Fruit fly (Drosophila melanogaster) whole organism, embryonic: ENCODE measurements around the gene CSN1b.

Source experiments
- Bdp1 ChIP-seq: fragments of 200-800 bp; sonication (Bioruptor generic); optimal IDR thresholded peaks from 3 replicates; lab custom pipeline; 2016; ENCODE audit warnings: missing biosample characterization, missing genetic modification characterization
- CG1024 ChIP-seq: fragments of 200-800 bp; sonication (Bioruptor generic); IDR thresholded peaks from 2 replicates; pipeline ENCODE4 v1.3.6; 2022; ENCODE audit warnings: missing biosample characterization, missing genetic modification characterization
- CG10267 ChIP-seq: fragments of 200-800 bp; sonication (Bioruptor generic); optimal IDR thresholded peaks from 2 replicates; lab custom pipeline; 2018; ENCODE audit warnings: missing biosample characterization, mild to moderate bottlenecking, missing genetic modification characterization, moderate library complexity
- CG10654 ChIP-seq: fragments of 200-800 bp; sonication (Bioruptor generic); optimal IDR thresholded peaks from 2 replicates; lab custom pipeline; 2016; ENCODE audit warnings: missing biosample characterization, missing genetic modification characterization
- CG11085 ChIP-seq: fragments of 200-800 bp; sonication (Bioruptor generic); IDR thresholded peaks from 2 replicates; pipeline ENCODE4 v1.3.6; 2022; ENCODE audit warnings: missing biosample characterization, missing genetic modification characterization
- CG12299 ChIP-seq: fragments of 200-800 bp; sonication (Bioruptor generic); optimal IDR thresholded peaks from 2 replicates; lab custom pipeline; 2018; ENCODE audit warnings: missing biosample characterization, mild to moderate bottlenecking, missing genetic modification characterization
- CG13123 ChIP-seq: fragments of 200-800 bp; sonication (Bioruptor generic); optimal IDR thresholded peaks from 2 replicates; lab custom pipeline; 2016; ENCODE audit warnings: missing biosample characterization, missing genetic modification characterization
- CG13296 ChIP-seq: fragments of 200-800 bp; sonication (Bioruptor generic); optimal IDR thresholded peaks from 3 replicates; lab custom pipeline; 2018; ENCODE audit warnings: missing biosample characterization, mild to moderate bottlenecking, missing genetic modification characterization
- CG14050 ChIP-seq: fragments of 200-800 bp; sonication (Bioruptor generic); IDR thresholded peaks from 3 replicates; pipeline ENCODE4 v1.3.6; 2022; ENCODE audit warnings: missing biosample characterization, missing genetic modification characterization
- CG1647 ChIP-seq: fragments of 200-800 bp; sonication (Bioruptor generic); optimal IDR thresholded peaks from 3 replicates; lab custom pipeline; 2016; ENCODE audit warnings: missing biosample characterization, missing genetic modification characterization
- CG16815 ChIP-seq: fragments of 200-800 bp; sonication (Bioruptor generic); optimal IDR thresholded peaks from 3 replicates; lab custom pipeline; 2017; ENCODE audit warnings: missing biosample characterization, mild to moderate bottlenecking, missing genetic modification characterization
- CG2120 ChIP-seq: fragments of 200-800 bp; sonication (Bioruptor generic); optimal IDR thresholded peaks from 3 replicates; lab custom pipeline; 2016; ENCODE audit warnings: missing biosample characterization, missing genetic modification characterization
- CG2678 ChIP-seq: fragments of 200-800 bp; sonication (Bioruptor generic); optimal IDR thresholded peaks from 3 replicates; lab custom pipeline; 2019; ENCODE audit warnings: missing biosample characterization, mild to moderate bottlenecking, missing genetic modification characterization, moderate library complexity
- CG30403 ChIP-seq: fragments of 200-800 bp; sonication (Bioruptor generic); optimal IDR thresholded peaks from 3 replicates; lab custom pipeline; 2016; ENCODE audit warnings: missing biosample characterization, missing genetic modification characterization
- CG32767 ChIP-seq: fragments of 200-800 bp; sonication (Bioruptor generic); IDR thresholded peaks from 2 replicates; pipeline ENCODE4 v1.3.6; 2022; ENCODE audit warnings: missing biosample characterization, missing genetic modification characterization
- CG3407 ChIP-seq: fragments of 200-800 bp; sonication (Bioruptor generic); optimal IDR thresholded peaks from 2 replicates; lab custom pipeline; 2018; ENCODE audit warnings: missing biosample characterization, mild to moderate bottlenecking, missing genetic modification characterization
- CG7839 ChIP-seq: fragments of 200-800 bp; sonication (Bioruptor generic); optimal IDR thresholded peaks from 3 replicates; lab custom pipeline; 2018; ENCODE audit warnings: missing biosample characterization, mild to moderate bottlenecking, missing genetic modification characterization, moderate library complexity
- CG8089 ChIP-seq: fragments of 200-800 bp; sonication (Bioruptor generic); optimal IDR thresholded peaks from 3 replicates; lab custom pipeline; 2016; ENCODE audit warnings: missing biosample characterization, missing genetic modification characterization
- CG8290 ChIP-seq, 3 experiments: fragments of 200-800 bp; sonication (Bioruptor generic); optimal IDR thresholded peaks; 2 replicates each; lab custom pipeline; 2016 to 2019; ENCODE audit warnings: missing biosample characterization in 3 of 3, missing genetic modification characterization in 3 of 3, mild to moderate bottlenecking in 2 of 3, moderate library complexity in 1 of 3
- CG8478 ChIP-seq: fragments of >200 bp; optimal IDR thresholded peaks from 2 replicates; lab custom pipeline; 2018
- CkIIα-i1 ChIP-seq: fragments of 200-800 bp; sonication (Bioruptor generic); IDR thresholded peaks from 2 replicates; pipeline ENCODE4 v1.3.6; 2022; ENCODE audit warnings: missing biosample characterization, missing genetic modification characterization
- Doc3 ChIP-seq: fragments of 200-800 bp; sonication (Bioruptor generic); IDR thresholded peaks from 3 replicates; pipeline ENCODE4 v1.3.6; 2022; ENCODE audit warnings: missing biosample characterization, missing genetic modification characterization; ENCODE audit not compliant: partially characterized antibody
- Ets65A ChIP-seq: fragments of 200-800 bp; sonication (Bioruptor generic); peaks from one replicate; lab custom pipeline; 2016; ENCODE audit warnings: missing biosample characterization, missing genetic modification characterization
- Lim3 ChIP-seq: fragments of 200-800 bp; sonication (Bioruptor generic); IDR thresholded peaks from 2 replicates; pipeline ENCODE4 v1.3.6; 2022; ENCODE audit warnings: missing biosample characterization, missing genetic modification characterization
- Oli ChIP-seq: fragments of 200-800 bp; sonication (Bioruptor generic); optimal IDR thresholded peaks from 2 replicates; lab custom pipeline; 2018; ENCODE audit warnings: missing biosample characterization, mild to moderate bottlenecking, missing genetic modification characterization, moderate library complexity
- Sin3A ChIP-seq: fragments of >200 bp; optimal IDR thresholded peaks from 2 replicates; lab custom pipeline; 2018
- Sox102F ChIP-seq: fragments of 200-800 bp; sonication (Bioruptor generic); optimal IDR thresholded peaks from 2 replicates; lab custom pipeline; 2018; ENCODE audit warnings: missing biosample characterization, mild to moderate bottlenecking, missing genetic modification characterization, moderate library complexity
- abd-A ChIP-seq: fragments of 200-800 bp; sonication (Bioruptor generic); optimal IDR thresholded peaks from 3 replicates; lab custom pipeline; 2019; ENCODE audit warnings: missing biosample characterization, mild to moderate bottlenecking, missing genetic modification characterization, moderate library complexity
- aop ChIP-seq: fragments of 200-800 bp; sonication (Bioruptor generic); IDR thresholded peaks from 2 replicates; pipeline ENCODE4 v1.3.6; 2022; ENCODE audit warnings: missing biosample characterization, missing genetic modification characterization
- bowl ChIP-seq: fragments of 200-800 bp; sonication (Bioruptor generic); IDR thresholded peaks from 2 replicates; pipeline ENCODE4 v1.3.6; 2022; ENCODE audit warnings: missing biosample characterization, missing genetic modification characterization
- chif ChIP-seq, 2 experiments: fragments of 200-800 bp; sonication (Bioruptor generic); optimal IDR thresholded peaks; 3 replicates each; lab custom pipeline; 2016; ENCODE audit warnings: missing biosample characterization in 2 of 2, missing genetic modification characterization in 2 of 2
- dmrt11E ChIP-seq: fragments of 200-800 bp; sonication (Bioruptor generic); optimal IDR thresholded peaks from 3 replicates; lab custom pipeline; 2018; ENCODE audit warnings: missing biosample characterization, mild to moderate bottlenecking, missing genetic modification characterization, moderate library complexity
- dpn ChIP-seq, 2 experiments: fragments of 200-800 bp; sonication (Bioruptor generic); optimal IDR thresholded peaks; 3 replicates each; lab custom pipeline; 2016; ENCODE audit warnings: missing biosample characterization in 2 of 2, missing genetic modification characterization in 2 of 2
- fd3F ChIP-seq: fragments of 200-800 bp; sonication (Bioruptor generic); optimal IDR thresholded peaks from 2 replicates; lab custom pipeline; 2018; ENCODE audit warnings: missing biosample characterization, mild to moderate bottlenecking, missing genetic modification characterization, moderate library complexity
- jigr1 ChIP-seq: fragments of 200-800 bp; sonication (Bioruptor generic); IDR thresholded peaks from 3 replicates; pipeline ENCODE4 v1.3.6; 2022; ENCODE audit warnings: missing biosample characterization, missing genetic modification characterization
- jumu ChIP-seq: fragments of 200-800 bp; sonication (Bioruptor generic); optimal IDR thresholded peaks from 3 replicates; lab custom pipeline; 2016; ENCODE audit warnings: missing biosample characterization, missing genetic modification characterization
- mirr ChIP-seq: fragments of 200-800 bp; sonication (Bioruptor generic); optimal IDR thresholded peaks from 3 replicates; lab custom pipeline; 2018; ENCODE audit warnings: missing biosample characterization, mild to moderate bottlenecking, missing genetic modification characterization
- nau ChIP-seq: fragments of 200-800 bp; sonication (Bioruptor generic); optimal IDR thresholded peaks from 3 replicates; lab custom pipeline; 2017; ENCODE audit warnings: missing biosample characterization, mild to moderate bottlenecking, missing genetic modification characterization, missing genetic modification reagents
- oc ChIP-seq: fragments of 200-800 bp; sonication (Bioruptor generic); optimal IDR thresholded peaks from 2 replicates; lab custom pipeline; 2018; ENCODE audit warnings: missing biosample characterization, mild to moderate bottlenecking, missing genetic modification characterization, moderate library complexity
- pzg ChIP-seq: fragments of 200-800 bp; sonication (Bioruptor generic); optimal IDR thresholded peaks from 3 replicates; lab custom pipeline; 2018; ENCODE audit warnings: missing biosample characterization, mild to moderate bottlenecking, missing genetic modification characterization, moderate library complexity
- salm ChIP-seq: fragments of 200-800 bp; sonication (Bioruptor generic); optimal IDR thresholded peaks from 2 replicates; lab custom pipeline; 2018; ENCODE audit warnings: missing biosample characterization, mild to moderate bottlenecking, missing genetic modification characterization
- shn ChIP-seq: fragments of 200-800 bp; sonication (Bioruptor generic); optimal IDR thresholded peaks from 3 replicates; lab custom pipeline; 2016; ENCODE audit warnings: missing biosample characterization, missing genetic modification characterization
- slbo ChIP-seq: fragments of 200-800 bp; sonication (Bioruptor generic); IDR thresholded peaks from 2 replicates; pipeline ENCODE4 v1.3.6; 2022; ENCODE audit warnings: missing biosample characterization, missing genetic modification characterization
- sob ChIP-seq: fragments of 200-800 bp; sonication (Bioruptor generic); IDR thresholded peaks from 2 replicates; pipeline ENCODE4 v1.3.6; 2022; ENCODE audit warnings: missing biosample characterization, missing genetic modification characterization
- stc ChIP-seq: fragments of 200-800 bp; sonication (Bioruptor generic); IDR thresholded peaks from 2 replicates; pipeline ENCODE4 v1.3.6; 2022; ENCODE audit warnings: missing biosample characterization, missing genetic modification characterization
- stwl ChIP-seq: fragments of 200-800 bp; sonication (Bioruptor generic); optimal IDR thresholded peaks from 3 replicates; lab custom pipeline; 2018; ENCODE audit warnings: missing biosample characterization, mild to moderate bottlenecking, missing genetic modification characterization, moderate library complexity
- sug ChIP-seq: fragments of 200-800 bp; optimal IDR thresholded peaks from 2 replicates; lab custom pipeline; 2019; ENCODE audit warnings: missing biosample characterization, mild to moderate bottlenecking, missing genetic modification characterization, moderate library complexity
- unc-4 ChIP-seq: fragments of 200-800 bp; sonication (Bioruptor generic); IDR thresholded peaks from 2 replicates; pipeline ENCODE4 v1.3.6; 2022; ENCODE audit warnings: missing biosample characterization, missing genetic modification characterization; ENCODE audit not compliant: partially characterized antibody
- zf30C ChIP-seq: fragments of 200-800 bp; sonication (Bioruptor generic); optimal IDR thresholded peaks from 3 replicates; lab custom pipeline; 2018; ENCODE audit warnings: missing biosample characterization, mild to moderate bottlenecking, missing genetic modification characterization

Gene CSN1b

DNA sequence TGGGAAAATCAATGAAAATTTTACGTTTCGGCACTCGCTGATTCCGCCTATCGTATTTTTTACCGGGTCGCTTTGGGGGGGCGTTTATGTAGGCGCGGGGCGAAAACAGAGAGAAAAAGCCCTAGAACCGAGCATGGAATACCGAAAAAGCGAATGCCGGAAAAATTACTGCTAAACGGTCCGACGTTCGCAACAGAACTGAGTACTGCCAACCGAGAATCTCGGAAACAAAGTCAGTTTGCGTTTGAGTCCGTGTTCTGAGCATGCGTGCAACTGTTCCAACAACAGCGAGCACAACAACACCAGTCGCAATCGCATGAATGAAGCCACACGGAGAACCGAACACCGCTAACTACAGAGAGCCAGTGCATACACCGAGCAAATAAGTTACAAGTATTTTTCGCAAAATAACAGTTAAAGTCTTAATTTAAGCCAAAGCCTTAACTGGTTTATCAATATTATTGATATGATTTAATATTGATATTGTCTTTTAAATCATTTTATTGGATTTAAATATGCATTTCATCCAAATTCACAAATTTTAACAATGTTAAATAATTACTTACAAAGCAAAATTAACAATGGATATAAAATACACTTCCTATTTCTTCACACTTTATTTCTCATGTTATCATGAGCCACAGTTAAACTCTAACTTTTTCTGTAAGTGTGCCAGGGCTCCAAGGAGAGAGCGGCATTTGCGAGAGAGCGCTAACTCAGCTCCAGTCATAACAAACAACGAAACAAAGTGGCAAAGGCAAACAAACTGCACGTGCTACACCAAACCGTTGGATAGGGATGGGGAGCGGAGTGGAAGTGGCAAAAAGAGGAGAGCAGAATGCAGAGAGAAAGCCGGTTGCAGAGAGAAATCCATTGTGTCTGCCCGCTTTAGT lies 14.2 kb downstream of the CSN1b start, which contains the start of gene CG3961 (continued):
- TF ChIP-seq Doc3 (GFP tag; lab: Robert Waterston, UW): no peak
- peak; percentile 95 for TF ChIP-seq nau
- peak; percentile 97 for TF ChIP-seq CG8290 (GFP tag; optimal IDR thresholded peaks at IDR 0.05; lab: Kevin White, UChicago)
- peak; percentile 70 to 86 for TF ChIP-seq CG8290 (tag; optimal IDR thresholded peaks at IDR 0.05; lab: Kevin White, UChicago)
- peak; percentile 52; the same call in 1 of the 2 replicates for TF ChIP-seq bowl (GFP tag; lab: Robert Waterston, UW)
- peak; percentile 75 for TF ChIP-seq jumu (GFP tag; lab: Kevin White, UChicago)
- TF ChIP-seq fd3F: peak; percentile 93
- TF ChIP-seq aop (GFP tag; lab: Robert Waterston, UW): no peak
- peak; percentile 99 for TF ChIP-seq CG2678 (tag; lab: Kevin White, UChicago)
- TF ChIP-seq Oli: peak; percentile 98
- peak; percentile 88 to 97 for TF ChIP-seq dpn (GFP tag; optimal IDR thresholded peaks at IDR 0.05; lab: Kevin White, UChicago)
- TF ChIP-seq CG14050 (GFP tag; lab: Robert Waterston, UW): peak; percentile 83
- TF ChIP-seq oc: peak; percentile 93
- TF ChIP-seq CG32767 (GFP tag; lab: Robert Waterston, UW): peak; percentile 94
- TF ChIP-seq Bdp1 (GFP tag; lab: Kevin White, UChicago): peak; percentile 80
- TF ChIP-seq CG3407 (GFP tag; lab: Kevin White, UChicago): peak; percentile 97
- TF ChIP-seq abd-A: peak; percentile 13
- peak; percentile 92 for TF ChIP-seq zf30C (GFP tag; lab: Kevin White, UChicago)
- TF ChIP-seq CkIIα-i1 (GFP tag; lab: Robert Waterston, UW): no peak
- TF ChIP-seq Ets65A (GFP tag; lab: Kevin White, UChicago): peak; percentile 97
- peak; percentile 97 for TF ChIP-seq CG13296
- peak; percentile 96 for TF ChIP-seq CG10267 (tag; lab: Kevin White, UChicago)
- TF ChIP-seq shn (GFP tag; lab: Kevin White, UChicago): peak; percentile 75
- no peak; the same call in 1 of the 2 replicates for TF ChIP-seq Lim3 (GFP tag; lab: Robert Waterston, UW)
- TF ChIP-seq CG1024 (GFP tag; lab: Robert Waterston, UW): peak; percentile 79
- peak; percentile 90 for TF ChIP-seq sob (GFP tag; lab: Robert Waterston, UW)
- TF ChIP-seq CG8089 (GFP tag; lab: Kevin White, UChicago): peak; percentile 83
- TF ChIP-seq CG2120: peak; percentile 92
- peak; percentile 98 for TF ChIP-seq Sox102F
- TF ChIP-seq CG1647 (GFP tag; lab: Kevin White, UChicago): peak; percentile 69
- TF ChIP-seq salm (tag; lab: Kevin White, UChicago): peak; percentile 97
- no peak for TF ChIP-seq Sin3A (lab: Kevin White, UChicago)
- TF ChIP-seq dmrt11E (tag; lab: Kevin White, UChicago): peak; percentile 98
- TF ChIP-seq CG12299 (tag; lab: Kevin White, UChicago): peak; percentile 95
- peak; percentile 59 for TF ChIP-seq CG11085 (GFP tag; lab: Robert Waterston, UW)
- no peak for TF ChIP-seq CG8478 (lab: Kevin White, UChicago)
- TF ChIP-seq sug (tag; lab: Kevin White, UChicago): peak; percentile 94
- peak; percentile 97 for TF ChIP-seq CG16815 (GFP tag; lab: Kevin White, UChicago)
- peak; percentile 99 for TF ChIP-seq CG7839 (tag; lab: Kevin White, UChicago)
- TF ChIP-seq mirr (GFP tag; lab: Kevin White, UChicago): peak; percentile 67
- peak; percentile 92 for TF ChIP-seq stc (GFP tag; lab: Robert Waterston, UW)
- TF ChIP-seq chif (GFP tag; optimal IDR thresholded peaks at IDR 0.05; lab: Kevin White, UChicago): peak; percentile 85 to 94
- TF ChIP-seq CG30403 (GFP tag; lab: Kevin White, UChicago): peak; percentile 99
- TF ChIP-seq CG13123 (GFP tag; lab: Kevin White, UChicago): peak; percentile 93
- peak; percentile 88 for TF ChIP-seq slbo (GFP tag; lab: Robert Waterston, UW)
- TF ChIP-seq unc-4 (GFP tag; lab: Robert Waterston, UW): no peak
- TF ChIP-seq CG10654 (GFP tag; lab: Kevin White, UChicago): peak; percentile 95
- TF ChIP-seq pzg: no peak
- TF ChIP-seq jigr1 (GFP tag; lab: Robert Waterston, UW): peak; percentile 94
- peak; percentile 43 for TF ChIP-seq stwl (tag; lab: Kevin White, UChicago)
